Worm (Caenorhabditis elegans) whole organism, L4/young adult: ENCODE data around the gene dmd-5.

Experiments used
- W03F9.2 ChIP-seq: fragments of 150-350 bp; optimal IDR thresholded peaks from 2 replicates; lab custom pipeline; 2014; ENCODE audit warnings: missing biosample characterization, missing genetic modification characterization
- dao-5 ChIP-seq: sonication (generic microtip); optimal IDR thresholded peaks from 2 replicates; lab custom pipeline; 2016; ENCODE audit warnings: missing genotype, missing genetic modification characterization, moderate library complexity, missing compliant biosample characterization
- him-1 ChIP-seq: sonication (generic microtip); optimal IDR thresholded peaks from 2 replicates; lab custom pipeline; 2016; ENCODE audit warnings: missing genotype, missing genetic modification reagents, missing genetic modification characterization, missing compliant biosample characterization

- TF ChIP-seq him-1 (tag; lab: Kevin White, UChicago) (no peak), W03F9.2 (tag; lab: Kevin White, UChicago) (no peak), dao-5 (tag; lab: Kevin White, UChicago) (no peak)
These were observed at the start of gene dmd-5, which contains the start of gene F10C1.1 for ce11 chrII:5774120-5774519.
